Fruit fly (Drosophila melanogaster) whole organism, embryonic: ENCODE results near the gene CG34008.

Source experiments
- Bdp1 ChIP-seq: fragments of 200-800 bp; sonication (Bioruptor generic); optimal IDR thresholded peaks from 3 replicates; lab custom pipeline; 2016; ENCODE audit warnings: missing biosample characterization, missing genetic modification characterization
- Bgb ChIP-seq: fragments of 200-800 bp; sonication (Bioruptor generic); IDR thresholded peaks from 2 replicates; pipeline ENCODE4 v1.3.6; 2022; ENCODE audit warnings: missing biosample characterization, missing genetic modification characterization; ENCODE audit not compliant: partially characterized antibody
- CG10543 ChIP-seq: fragments of 200-800 bp; sonication (Bioruptor generic); optimal IDR thresholded peaks from 3 replicates; lab custom pipeline; 2017; ENCODE audit warnings: missing biosample characterization, mild to moderate bottlenecking, missing genetic modification characterization, moderate library complexity
- CG11560 ChIP-seq: fragments of 200-800 bp; sonication (Bioruptor generic); IDR thresholded peaks from 3 replicates; pipeline ENCODE4 v1.3.6; 2022; ENCODE audit warnings: missing biosample characterization, missing genetic modification characterization
- CG11695 ChIP-seq: fragments of 200-800 bp; sonication (Bioruptor generic); IDR thresholded peaks from 3 replicates; pipeline ENCODE4 v1.3.6; 2022; ENCODE audit warnings: missing biosample characterization, missing genetic modification characterization
- CG11696 ChIP-seq: fragments of 200-800 bp; sonication (Bioruptor generic); IDR thresholded peaks from 2 replicates; pipeline ENCODE4 v1.3.6; 2022; ENCODE audit warnings: missing biosample characterization, missing genetic modification characterization
- CG12155 ChIP-seq: fragments of 200-800 bp; sonication (Bioruptor generic); optimal IDR thresholded peaks from 3 replicates; lab custom pipeline; 2016; ENCODE audit warnings: missing biosample characterization, missing genetic modification characterization
- CG13123 ChIP-seq: fragments of 200-800 bp; sonication (Bioruptor generic); optimal IDR thresholded peaks from 2 replicates; lab custom pipeline; 2016; ENCODE audit warnings: missing biosample characterization, missing genetic modification characterization
- CG13894 ChIP-seq: fragments of 200-800 bp; sonication (Bioruptor generic); optimal IDR thresholded peaks from 3 replicates; lab custom pipeline; 2018; ENCODE audit warnings: missing biosample characterization, mild to moderate bottlenecking, missing genetic modification characterization, moderate library complexity
- CG15514 ChIP-seq: fragments of 200-800 bp; sonication (Bioruptor generic); optimal IDR thresholded peaks from 3 replicates; lab custom pipeline; 2017; ENCODE audit warnings: missing biosample characterization, missing genetic modification characterization, mild to moderate bottlenecking, moderate library complexity, missing genetic modification reagents
- CG17568 ChIP-seq: fragments of 200-800 bp; sonication (Bioruptor generic); optimal IDR thresholded peaks from 2 replicates; lab custom pipeline; 2018; ENCODE audit warnings: missing biosample characterization, mild to moderate bottlenecking, missing genetic modification characterization, moderate library complexity
- CG30431 ChIP-seq: fragments of 200-800 bp; sonication (Bioruptor generic); optimal IDR thresholded peaks from 2 replicates; lab custom pipeline; 2017; ENCODE audit warnings: missing biosample characterization, missing genetic modification characterization
- CG32532 ChIP-seq: fragments of 200-800 bp; sonication (Bioruptor generic); IDR thresholded peaks from 2 replicates; pipeline ENCODE4 v1.3.6; 2022; ENCODE audit warnings: missing biosample characterization, missing genetic modification characterization
- CG6175 ChIP-seq: fragments of 200-800 bp; sonication (Bioruptor generic); IDR thresholded peaks from 3 replicates; pipeline ENCODE4 v1.3.6; 2022; ENCODE audit warnings: missing biosample characterization, missing genetic modification characterization
- CG6791 ChIP-seq: fragments of 200-800 bp; sonication (Bioruptor generic); IDR thresholded peaks from 3 replicates; pipeline ENCODE4 v1.3.6; 2022; ENCODE audit warnings: missing biosample characterization, missing genetic modification characterization; ENCODE audit not compliant: partially characterized antibody
- CG7271 ChIP-seq: fragments of 200-800 bp; sonication (Bioruptor generic); optimal IDR thresholded peaks from 2 replicates; lab custom pipeline; 2018; ENCODE audit warnings: missing biosample characterization, mild to moderate bottlenecking, missing genetic modification characterization, moderate library complexity
- CG8089 ChIP-seq: fragments of 200-800 bp; sonication (Bioruptor generic); optimal IDR thresholded peaks from 3 replicates; lab custom pipeline; 2016; ENCODE audit warnings: missing biosample characterization, missing genetic modification characterization
- CG8924 ChIP-seq: fragments of 200-800 bp; optimal IDR thresholded peaks from 3 replicates; lab custom pipeline; 2019; ENCODE audit warnings: missing biosample characterization, mild to moderate bottlenecking, missing genetic modification characterization, moderate library complexity
- CG9932 ChIP-seq: fragments of 200-800 bp; sonication (Bioruptor generic); IDR thresholded peaks from 2 replicates; pipeline ENCODE4 v1.3.6; 2022; ENCODE audit warnings: missing biosample characterization, missing genetic modification characterization
- CTCF ChIP-seq: fragments of 200-800 bp; sonication (Bioruptor generic); optimal IDR thresholded peaks from 2 replicates; lab custom pipeline; 2017; ENCODE audit warnings: missing biosample characterization, mild to moderate bottlenecking, missing genetic modification characterization, moderate library complexity
- Dad ChIP-seq: fragments of 200-800 bp; sonication (Bioruptor generic); optimal IDR thresholded peaks from 3 replicates; lab custom pipeline; 2016; ENCODE audit warnings: missing biosample characterization, missing genetic modification characterization
- Eip74EF ChIP-seq, 2 experiments: fragments of 200-800 bp in 1 of 2; fragments of >200 bp in 1 of 2; sonication (Bioruptor generic) in 1 of 2; optimal IDR thresholded peaks; 2 replicates each; lab custom pipeline; 2017 to 2019; ENCODE audit warnings: missing biosample characterization in 2 of 2, missing genetic modification characterization in 2 of 2, mild to moderate bottlenecking in 1 of 2, moderate library complexity in 1 of 2
- Ets65A ChIP-seq: fragments of 200-800 bp; sonication (Bioruptor generic); peaks from one replicate; lab custom pipeline; 2016; ENCODE audit warnings: missing biosample characterization, missing genetic modification characterization
- HHEX ChIP-seq: fragments of 200-800 bp; sonication (Bioruptor generic); optimal IDR thresholded peaks from 3 replicates; lab custom pipeline; 2017; ENCODE audit warnings: missing biosample characterization, mild to moderate bottlenecking, missing genetic modification characterization, missing genetic modification reagents
- Hr3 ChIP-seq: fragments of 200-800 bp; sonication (Bioruptor generic); optimal IDR thresholded peaks from 3 replicates; lab custom pipeline; 2016; ENCODE audit warnings: missing biosample characterization, missing genetic modification characterization
- Med ChIP-seq: fragments of 200-800 bp; sonication (Bioruptor generic); peaks from one replicate; lab custom pipeline; 2016; ENCODE audit warnings: missing biosample characterization, missing genetic modification characterization, mild to moderate bottlenecking, inconsistent platforms, moderate library complexity
- Nf-YB ChIP-seq: fragments of 200-800 bp; sonication (Bioruptor generic); optimal IDR thresholded peaks from 3 replicates; lab custom pipeline; 2019; ENCODE audit warnings: missing biosample characterization, mild to moderate bottlenecking, missing genetic modification characterization, moderate library complexity
- Rfx ChIP-seq: fragments of 200-800 bp; sonication (Bioruptor generic); IDR thresholded peaks from 2 replicates; pipeline ENCODE4 v1.3.6; 2022; ENCODE audit warnings: missing biosample characterization, missing genetic modification characterization
- Rx ChIP-seq: fragments of 200-800 bp; sonication (Bioruptor generic); IDR thresholded peaks from 2 replicates; pipeline ENCODE4 v1.3.6; 2022; ENCODE audit warnings: missing biosample characterization, missing genetic modification characterization
- Sry-β ChIP-seq: fragments of 200-800 bp; sonication (Bioruptor generic); optimal IDR thresholded peaks from 2 replicates; lab custom pipeline; 2018; ENCODE audit warnings: missing biosample characterization, mild to moderate bottlenecking, missing genetic modification characterization, moderate library complexity
- chinmo ChIP-seq: fragments of 200-800 bp; sonication (Bioruptor generic); IDR thresholded peaks from 4 replicates; pipeline ENCODE4 v1.3.6; 2022; ENCODE audit warnings: missing biosample characterization, missing genetic modification characterization; ENCODE audit not compliant: partially characterized antibody
- ewg ChIP-seq: fragments of 200-800 bp; sonication (Bioruptor generic); optimal IDR thresholded peaks from 3 replicates; lab custom pipeline; 2017; ENCODE audit warnings: mild to moderate bottlenecking, missing biosample characterization, missing genetic modification reagents, missing genetic modification characterization
- gem ChIP-seq: fragments of 200-800 bp; sonication (Bioruptor generic); optimal IDR thresholded peaks from 2 replicates; lab custom pipeline; 2019; ENCODE audit warnings: missing biosample characterization, mild to moderate bottlenecking, missing genetic modification characterization, moderate library complexity
- gro ChIP-seq: fragments of 200-800 bp; sonication (Bioruptor generic); optimal IDR thresholded peaks from 2 replicates; lab custom pipeline; 2016; ENCODE audit warnings: missing biosample characterization, missing genetic modification characterization
- klu ChIP-seq: fragments of 200-800 bp; sonication (Bioruptor generic); IDR thresholded peaks from 2 replicates; pipeline ENCODE4 v1.3.6; 2022; ENCODE audit warnings: missing biosample characterization, missing genetic modification characterization
- nmo ChIP-seq: fragments of 200-800 bp; sonication (Bioruptor generic); optimal IDR thresholded peaks from 2 replicates; lab custom pipeline; 2018; ENCODE audit warnings: missing biosample characterization, mild to moderate bottlenecking, missing genetic modification characterization, moderate library complexity
- ranshi ChIP-seq: fragments of 200-800 bp; sonication (Bioruptor generic); IDR thresholded peaks from 2 replicates; pipeline ENCODE4 v1.3.6; 2022; ENCODE audit warnings: missing biosample characterization, missing genetic modification characterization
- repo ChIP-seq: fragments of 200-800 bp; sonication (Bioruptor generic); optimal IDR thresholded peaks from 2 replicates; lab custom pipeline; 2016; ENCODE audit warnings: missing biosample characterization, missing genetic modification characterization
- schlank ChIP-seq: fragments of 200-800 bp; sonication (Bioruptor generic); optimal IDR thresholded peaks from 2 replicates; lab custom pipeline; 2018; ENCODE audit warnings: missing biosample characterization, mild to moderate bottlenecking, missing genetic modification characterization
- sens ChIP-seq: fragments of 200-800 bp; sonication (Bioruptor generic); peaks from one replicate; lab custom pipeline; 2016; ENCODE audit warnings: missing biosample characterization, missing genetic modification characterization
- seq ChIP-seq: fragments of 200-800 bp; sonication (Bioruptor generic); IDR thresholded peaks from 2 replicates; pipeline ENCODE4 v1.3.6; 2022; ENCODE audit warnings: missing biosample characterization, missing genetic modification characterization
- slou ChIP-seq: fragments of 200-800 bp; sonication (Bioruptor generic); optimal IDR thresholded peaks from 3 replicates; lab custom pipeline; 2016; ENCODE audit warnings: missing biosample characterization, missing genetic modification characterization
- slp2 ChIP-seq: fragments of 200-800 bp; sonication (Bioruptor generic); optimal IDR thresholded peaks from 2 replicates; lab custom pipeline; 2016; ENCODE audit warnings: missing biosample characterization, missing genetic modification characterization
- stc ChIP-seq: fragments of 200-800 bp; sonication (Bioruptor generic); IDR thresholded peaks from 2 replicates; pipeline ENCODE4 v1.3.6; 2022; ENCODE audit warnings: missing biosample characterization, missing genetic modification characterization
- sug ChIP-seq: fragments of 200-800 bp; optimal IDR thresholded peaks from 2 replicates; lab custom pipeline; 2019; ENCODE audit warnings: missing biosample characterization, mild to moderate bottlenecking, missing genetic modification characterization, moderate library complexity
- ttk ChIP-seq: fragments of 200-800 bp; sonication (Bioruptor generic); IDR thresholded peaks from 2 replicates; pipeline ENCODE4 v2.1.2; 2022; ENCODE audit warnings: missing biosample characterization, missing genetic modification characterization
- wdn ChIP-seq: fragments of 200-800 bp; sonication (Bioruptor generic); IDR thresholded peaks from 2 replicates; pipeline ENCODE4 v1.3.6; 2022; ENCODE audit warnings: missing biosample characterization, missing genetic modification characterization
- wek ChIP-seq: fragments of 200-800 bp; sonication (Bioruptor generic); optimal IDR thresholded peaks from 3 replicates; lab custom pipeline; 2018; ENCODE audit warnings: missing biosample characterization, mild to moderate bottlenecking, missing genetic modification characterization, moderate library complexity

The CG34008 gene

DNA sequence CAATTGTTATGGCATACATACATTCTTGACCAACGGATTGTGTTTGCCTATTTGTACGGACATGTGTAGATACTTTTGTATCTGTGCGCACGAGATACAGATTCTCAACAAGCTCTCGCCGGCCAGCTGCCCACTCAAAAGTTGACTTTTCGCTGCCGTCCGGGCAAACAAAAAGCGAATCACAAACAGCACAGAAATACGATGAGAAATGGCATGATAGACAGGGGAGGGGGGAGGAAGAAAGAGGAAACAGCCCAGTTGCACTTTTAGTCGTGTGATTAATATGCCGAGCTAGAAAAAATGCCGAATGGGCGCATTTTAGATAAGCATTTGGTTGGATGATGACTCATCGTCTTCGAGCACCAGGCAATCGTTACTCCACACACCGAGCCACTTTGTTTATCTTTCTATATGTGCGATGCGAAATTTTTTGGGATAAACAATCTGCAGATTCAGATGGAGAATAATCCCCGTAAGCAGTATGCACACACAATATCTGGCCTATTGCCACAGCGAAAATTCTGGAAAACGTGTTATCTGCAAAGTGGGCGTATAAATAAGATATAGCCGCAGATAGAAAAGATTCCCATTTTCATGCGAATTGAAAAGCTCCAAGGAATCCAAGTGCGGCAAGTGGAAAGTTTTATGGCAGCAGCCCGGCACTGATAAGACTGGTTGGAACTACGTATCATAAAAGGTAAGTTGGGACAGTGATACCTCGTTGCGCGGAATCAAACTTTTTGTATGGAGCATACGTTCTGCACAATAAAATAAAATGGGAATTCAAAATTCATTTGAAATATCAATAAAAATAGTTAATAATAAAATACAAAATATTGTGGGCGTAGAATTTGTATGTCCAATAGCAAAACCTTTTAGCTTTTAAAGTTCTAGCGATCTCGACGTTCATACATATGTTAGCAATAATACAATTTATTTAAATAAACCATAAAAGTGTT lies 34.4 kb downstream of the CG34008 start (continued):
- no peak for TF ChIP-seq schlank (tag; lab: Kevin White, UChicago)
- no peak for TF ChIP-seq HHEX
- TF ChIP-seq CG11695 = no peak
- TF ChIP-seq CG6791 (GFP tag; lab: Robert Waterston, UW) = no peak
- no peak for TF ChIP-seq ttk (GFP tag; lab: Robert Waterston, UW)
- TF ChIP-seq chinmo (GFP tag; lab: Robert Waterston, UW) = 0 out of 4 replicates have a peak, but pooled peaks have one; percentile 74
- TF ChIP-seq wdn (GFP tag; lab: Robert Waterston, UW) = no peak
- TF ChIP-seq CG10543 (GFP tag; lab: Kevin White, UChicago) = peak; percentile 28
- TF ChIP-seq Nf-YB (GFP tag; lab: Kevin White, UChicago) = no peak
- TF ChIP-seq stc (GFP tag; lab: Robert Waterston, UW) = no peak
- no peak for TF ChIP-seq Sry-β (GFP tag; lab: Kevin White, UChicago)
- no peak for TF ChIP-seq CG8089 (GFP tag; lab: Kevin White, UChicago)
- no peak for TF ChIP-seq seq
- no peak for TF ChIP-seq CG30431 (GFP tag; lab: Kevin White, UChicago)
- no peak for TF ChIP-seq CG12155 (GFP tag; lab: Kevin White, UChicago)
- TF ChIP-seq Eip74EF (GFP tag; optimal IDR thresholded peaks at IDR 0.05; lab: Kevin White, UChicago) = no peak
- TF ChIP-seq, all 482 proteins: peak for 22

DNA sequence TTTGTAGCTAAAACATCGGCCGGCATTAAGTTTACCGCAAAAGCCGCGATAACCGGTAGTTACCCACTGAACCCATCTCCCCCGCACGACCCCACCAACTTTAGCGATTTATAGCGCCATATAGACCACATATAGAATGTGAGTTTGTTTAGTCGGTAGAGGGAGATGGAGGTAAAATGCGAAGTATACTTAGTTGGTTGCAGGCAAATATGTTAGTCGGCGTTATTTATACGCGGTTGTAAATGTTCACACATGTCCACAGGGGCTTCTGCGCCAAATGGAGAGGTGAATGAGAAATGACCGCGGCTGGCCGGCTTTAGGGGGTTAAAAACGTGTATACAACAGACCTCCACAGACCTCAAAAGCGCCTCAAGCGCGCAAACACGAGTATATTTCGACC lies 35.6 kb downstream of the CG34008 start:
- TF ChIP-seq Hr3 (GFP tag; lab: Kevin White, UChicago) (no peak), nmo (GFP tag; lab: Kevin White, UChicago) (no peak), CG9932 (no peak), ranshi (GFP tag; lab: Robert Waterston, UW) (0 out of 2 replicates have a peak, but pooled peaks have one; percentile 11), Rx (GFP tag; lab: Robert Waterston, UW) (no peak), Rfx (GFP tag; lab: Robert Waterston, UW) (0 out of 2 replicates have a peak, but pooled peaks have one; percentile 19), CG11696 (GFP tag; lab: Robert Waterston, UW) (no peak), Ets65A (GFP tag; lab: Kevin White, UChicago) (peak; percentile 23), CG8924 (no peak), slp2 (GFP tag; lab: Kevin White, UChicago) (no peak), Dad (GFP tag; lab: Kevin White, UChicago) (no peak), CG13123 (GFP tag; lab: Kevin White, UChicago) (no peak), wek (GFP tag; lab: Kevin White, UChicago) (no peak), CG6175 (GFP tag; lab: Robert Waterston, UW) (peak; percentile 40; the same call in 1 of the 3 replicates), CG15514 (GFP tag; lab: Kevin White, UChicago) (no peak), slou (no peak), CG7271 (tag; lab: Kevin White, UChicago) (no peak), sug (tag; lab: Kevin White, UChicago) (peak; percentile 22), CTCF (no peak), gem (no peak), CG8089 (GFP tag; lab: Kevin White, UChicago) (no peak), CG17568 (no peak), Med (GFP tag; lab: Kevin White, UChicago) (peak; percentile 62), gro (GFP tag; lab: Kevin White, UChicago) (no peak), Sry-β (GFP tag; lab: Kevin White, UChicago) (no peak), CG32532 (GFP tag; lab: Robert Waterston, UW) (peak; percentile 22; the same call in 1 of the 2 replicates), klu (GFP tag; lab: Robert Waterston, UW) (no peak), CG13894 (tag; lab: Kevin White, UChicago) (peak; percentile 51), ewg (GFP tag; lab: Kevin White, UChicago) (no peak), CG11560 (tag; lab: Robert Waterston, UW) (no peak), Bdp1 (no peak), Bgb (GFP tag; lab: Robert Waterston, UW) (no peak), repo (GFP tag; lab: Kevin White, UChicago) (no peak), sens (GFP tag; lab: Kevin White, UChicago) (peak; percentile 34)
